Worm (Caenorhabditis elegans) whole organism, L4 larva: Measurements from ENCODE around the gene hsp-43.

Experiments
- ZK337.2 ChIP-seq: fragments of 200-800 bp; sonication (Bioruptor generic); IDR thresholded peaks from 2 replicates; pipeline ENCODE4 v1.3.6; 2022; ENCODE audit warnings: missing genetic modification reagents, missing genetic modification characterization, missing compliant biosample characterization
- daf-16 ChIP-seq, 3 experiments: sonication (generic microtip); optimal IDR thresholded peaks; 2 replicates each; lab custom pipeline; 2016 to 2017; ENCODE audit warnings: missing genetic modification characterization in 3 of 3, missing genetic modification reagents in 3 of 3, mild to moderate bottlenecking in 2 of 3, missing compliant biosample characterization in 2 of 3, missing biosample characterization in 1 of 3, moderate library complexity in 1 of 3
- dpl-1 ChIP-seq: fragments of 150-350 bp; optimal IDR thresholded peaks from 2 replicates; lab custom pipeline; 2014; ENCODE audit warnings: missing biosample characterization, missing genetic modification reagents, missing genetic modification characterization
- egl-27 ChIP-seq: sonication (generic microtip); optimal IDR thresholded peaks from 3 replicates; lab custom pipeline; 2017; ENCODE audit warnings: missing biosample characterization, missing genetic modification reagents, missing genetic modification characterization
- fos-1 ChIP-seq: fragments of 150-350 bp; optimal IDR thresholded peaks from 2 replicates; lab custom pipeline; 2014; ENCODE audit warnings: missing biosample characterization, missing genetic modification characterization
- hmg-1.1 ChIP-seq: fragments of 200-800 bp; sonication (Bioruptor generic); IDR thresholded peaks from 2 replicates; pipeline ENCODE4 v1.3.6; 2022; ENCODE audit warnings: missing genetic modification reagents, missing genetic modification characterization, missing compliant biosample characterization
- lin-13 ChIP-seq: fragments of 150-350 bp; optimal IDR thresholded peaks from 2 replicates; lab custom pipeline; 2014; ENCODE audit warnings: missing biosample characterization, missing genetic modification reagents, missing genetic modification characterization
- lin-15B ChIP-seq: fragments of 150-350 bp; sonication (generic microtip); optimal IDR thresholded peaks from 3 replicates; lab custom pipeline; 2014; ENCODE audit warnings: missing biosample characterization, missing genetic modification characterization
- lin-39 ChIP-seq: fragments of 150-350 bp; optimal IDR thresholded peaks from 2 replicates; lab custom pipeline; 2014; ENCODE audit warnings: missing biosample characterization, missing genetic modification reagents, missing genetic modification characterization
- madf-5 ChIP-seq, 2 experiments: fragments of 200-800 bp; sonication (Bioruptor generic); IDR thresholded peaks; 2 replicates each; pipeline ENCODE4 v1.3.6; 2022; ENCODE audit warnings: missing compliant biosample characterization in 2 of 2, missing genetic modification characterization in 2 of 2
- nhr-11 ChIP-seq: fragments of 150-350 bp; optimal IDR thresholded peaks from 2 replicates; lab custom pipeline; 2014; ENCODE audit warnings: missing biosample characterization, missing genetic modification characterization
- nhr-237 ChIP-seq: sonication (generic microtip); optimal IDR thresholded peaks from 2 replicates; lab custom pipeline; 2017; ENCODE audit warnings: missing biosample characterization, missing genetic modification characterization
- pha-4 ChIP-seq, 2 experiments: fragments of 150-350 bp in 1 of 2; fragments of 200-800 bp in 1 of 2; sonication (Bioruptor generic) in 1 of 2; IDR thresholded peaks in 1 of 2; optimal IDR thresholded peaks in 1 of 2; 2 replicates each; pipeline versions ENCODE4 v1.3.6 to Lab custom; 2014 to 2022; ENCODE audit warnings: missing genetic modification characterization in 2 of 2, missing genetic modification reagents in 2 of 2, missing biosample characterization in 1 of 2, missing compliant biosample characterization in 1 of 2
- ztf-11 ChIP-seq: fragments of 150-350 bp; optimal IDR thresholded peaks from 2 replicates; lab custom pipeline; 2014; ENCODE audit warnings: missing biosample characterization, missing genetic modification characterization

DNA sequence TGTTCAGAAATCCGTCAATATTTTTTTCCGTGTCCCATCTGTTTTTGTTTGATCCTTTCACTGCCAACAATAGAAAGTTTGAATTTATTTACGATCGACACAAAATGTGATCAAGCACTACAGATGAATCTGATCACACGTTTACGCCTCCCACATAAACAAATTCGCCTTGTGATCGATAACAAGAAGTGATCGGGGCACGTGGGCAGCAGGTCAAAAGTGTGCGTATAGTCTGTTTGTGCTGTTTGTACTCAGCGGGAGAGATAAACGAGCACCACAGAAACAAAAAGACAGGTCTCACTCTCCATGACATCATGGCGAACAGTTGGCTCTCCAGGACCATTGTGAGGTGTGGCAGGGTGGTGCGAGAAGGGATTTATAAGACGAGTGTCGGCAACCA, 20.2 kb upstream of the hsp-43 start:
- TF ChIP-seq daf-16 (GFP tag; optimal IDR thresholded peaks at IDR 0.05; lab: Kevin White, UChicago) (peak; percentile 59 to 96), daf-16 (tag; optimal IDR thresholded peaks at IDR 0.05; lab: Kevin White, UChicago) (peak; percentile 99), lin-13 (no peak), hmg-1.1 (peak; percentile 50), dpl-1 (peak; percentile 1), nhr-237 (tag; lab: Kevin White, UChicago) (no peak), pha-4 (GFP tag; IDR thresholded peaks at IDR 0.05; lab: Robert Waterston, UW) (peak; percentile 63), pha-4 (tag; optimal IDR thresholded peaks at IDR 0.05; lab: Kevin White, UChicago) (peak; percentile 66), ZK337.2 (GFP tag; lab: Robert Waterston, UW) (no peak), lin-39 (tag; lab: Kevin White, UChicago) (no peak), madf-5 (GFP tag; IDR thresholded peaks at IDR 0.05; lab: Robert Waterston, UW) (no peak), fos-1 (tag; lab: Kevin White, UChicago) (peak; percentile 16), egl-27 (no peak), nhr-11 (tag; lab: Kevin White, UChicago) (peak; percentile 97), lin-15B (tag; lab: Kevin White, UChicago) (no peak), ztf-11 (tag; lab: Kevin White, UChicago) (no peak)
